Worm (Caenorhabditis elegans) whole organism, L2 larva: Measurements from ENCODE around the gene F49F1.4.

Experiments
- C34F6.9 ChIP-seq: fragments of 150-350 bp; optimal IDR thresholded peaks from 2 replicates; lab custom pipeline; 2014; ENCODE audit warnings: missing biosample characterization, missing genetic modification characterization
- F13H6.1 ChIP-seq: sonication (generic microtip); optimal IDR thresholded peaks from 2 replicates; lab custom pipeline; 2016; ENCODE audit warnings: missing genetic modification characterization, missing compliant biosample characterization
- R02D3.7 ChIP-seq: fragments of 150-350 bp; optimal IDR thresholded peaks from 2 replicates; lab custom pipeline; 2014; ENCODE audit warnings: missing biosample characterization, missing genetic modification characterization
- Y55F3AM.14 ChIP-seq: fragments of 200-800 bp; sonication (Bioruptor generic); optimal IDR thresholded peaks from 2 replicates; lab custom pipeline; 2018; ENCODE audit warnings: mild to moderate bottlenecking, missing genetic modification characterization, missing compliant biosample characterization
- ZK546.5 ChIP-seq: sonication (generic microtip); optimal IDR thresholded peaks from 2 replicates; lab custom pipeline; 2017; ENCODE audit warnings: missing biosample characterization, missing genetic modification characterization
- alr-1 ChIP-seq: fragments of 150-350 bp; optimal IDR thresholded peaks from 2 replicates; lab custom pipeline; 2014; ENCODE audit warnings: missing biosample characterization, missing genetic modification characterization
- ama-1 ChIP-seq: fragments of 150-350 bp; optimal IDR thresholded peaks from 2 replicates; lab custom pipeline; 2018; ENCODE audit warnings: inconsistent platforms
- ceh-82 ChIP-seq: fragments of 150-350 bp; optimal IDR thresholded peaks from 2 replicates; lab custom pipeline; 2014; ENCODE audit warnings: missing biosample characterization, missing genetic modification characterization
- crh-2 ChIP-seq: sonication (generic microtip); optimal IDR thresholded peaks from 2 replicates; lab custom pipeline; 2017; ENCODE audit warnings: missing biosample characterization, missing genetic modification characterization
- dmd-4 ChIP-seq: sonication (generic microtip); optimal IDR thresholded peaks from 2 replicates; lab custom pipeline; 2017; ENCODE audit warnings: missing biosample characterization, missing genetic modification characterization
- egl-27 ChIP-seq: sonication (generic microtip); optimal IDR thresholded peaks from 3 replicates; lab custom pipeline; 2017; ENCODE audit warnings: missing biosample characterization, missing genetic modification reagents, missing genetic modification characterization
- elt-1 ChIP-seq: fragments of 150-350 bp; optimal IDR thresholded peaks from 2 replicates; lab custom pipeline; 2014; ENCODE audit warnings: missing biosample characterization, missing genetic modification characterization
- elt-3 ChIP-seq: sonication (generic microtip); optimal IDR thresholded peaks from 2 replicates; lab custom pipeline; 2017; ENCODE audit warnings: missing biosample characterization, missing genetic modification characterization
- fos-1 ChIP-seq: fragments of 150-350 bp; optimal IDR thresholded peaks from 2 replicates; lab custom pipeline; 2014; ENCODE audit warnings: missing biosample characterization, missing genetic modification characterization
- gmeb-1 ChIP-seq: fragments of 150-350 bp; optimal IDR thresholded peaks from 2 replicates; lab custom pipeline; 2014; ENCODE audit warnings: missing biosample characterization, missing genetic modification characterization
- lin-13 ChIP-seq: fragments of 150-350 bp; optimal IDR thresholded peaks from 2 replicates; lab custom pipeline; 2014; ENCODE audit warnings: missing biosample characterization, missing genetic modification reagents, missing genetic modification characterization
- lin-39 ChIP-seq: fragments of 150-350 bp; optimal IDR thresholded peaks from 2 replicates; lab custom pipeline; 2014; ENCODE audit warnings: missing biosample characterization, missing genetic modification reagents, missing genetic modification characterization
- lsy-2 ChIP-seq, 2 experiments: fragments of 150-350 bp in 1 of 2; sonication (generic microtip) in 1 of 2; optimal IDR thresholded peaks; 2 replicates each; lab custom pipeline; 2014 to 2017; ENCODE audit warnings: missing biosample characterization in 2 of 2, missing genetic modification characterization in 2 of 2
- mab-5 ChIP-seq: fragments of 150-350 bp; optimal IDR thresholded peaks from 2 replicates; lab custom pipeline; 2014; ENCODE audit warnings: missing biosample characterization, missing genetic modification characterization
- mbf-1 ChIP-seq: sonication (generic microtip); optimal IDR thresholded peaks from 2 replicates; lab custom pipeline; 2017; ENCODE audit warnings: missing biosample characterization, missing genetic modification characterization
- mdl-1 ChIP-seq, 2 experiments: fragments of 150-350 bp in 1 of 2; sonication (generic microtip) in 1 of 2; optimal IDR thresholded peaks; 2 replicates each; lab custom pipeline; 2017; ENCODE audit warnings: missing biosample characterization in 2 of 2, missing genetic modification characterization in 2 of 2
- nhr-10 ChIP-seq: sonication (generic microtip); optimal IDR thresholded peaks from 2 replicates; lab custom pipeline; 2017; ENCODE audit warnings: missing biosample characterization, missing genetic modification characterization
- nhr-11 ChIP-seq: fragments of 150-350 bp; optimal IDR thresholded peaks from 2 replicates; lab custom pipeline; 2014; ENCODE audit warnings: missing biosample characterization, missing genetic modification characterization
- nhr-129 ChIP-seq: fragments of 150-350 bp; optimal IDR thresholded peaks from 2 replicates; lab custom pipeline; 2014; ENCODE audit warnings: missing biosample characterization, missing genetic modification characterization
- nhr-21 ChIP-seq: fragments of 150-350 bp; optimal IDR thresholded peaks from 2 replicates; lab custom pipeline; 2014; ENCODE audit warnings: missing biosample characterization, missing genetic modification characterization
- nhr-23 ChIP-seq: fragments of 150-350 bp; optimal IDR thresholded peaks from 2 replicates; lab custom pipeline; 2014; ENCODE audit warnings: missing biosample characterization, missing genetic modification reagents, missing genetic modification characterization
- nhr-237 ChIP-seq: fragments of 150-350 bp; optimal IDR thresholded peaks from 2 replicates; lab custom pipeline; 2014; ENCODE audit warnings: missing biosample characterization, missing genetic modification characterization
- nhr-25 ChIP-seq: fragments of 150-350 bp; sonication (generic microtip); optimal IDR thresholded peaks from 3 replicates; lab custom pipeline; 2014; ENCODE audit warnings: missing biosample characterization, missing genetic modification characterization
- nhr-6 ChIP-seq: fragments of 150-350 bp; optimal IDR thresholded peaks from 2 replicates; lab custom pipeline; 2014; ENCODE audit warnings: missing biosample characterization, missing genetic modification characterization
- nhr-77 ChIP-seq: fragments of 150-350 bp; optimal IDR thresholded peaks from 2 replicates; lab custom pipeline; 2014; ENCODE audit warnings: missing biosample characterization, missing genetic modification characterization
- peb-1 ChIP-seq: fragments of 150-350 bp; optimal IDR thresholded peaks from 2 replicates; lab custom pipeline; 2014; ENCODE audit warnings: missing biosample characterization, missing genetic modification characterization
- skn-1 ChIP-seq: sonication (generic microtip); optimal IDR thresholded peaks from 2 replicates; lab custom pipeline; 2017; ENCODE audit warnings: missing biosample characterization, missing genetic modification characterization
- sma-3 ChIP-seq: sonication (generic microtip); optimal IDR thresholded peaks from 2 replicates; lab custom pipeline; 2016; ENCODE audit warnings: missing genetic modification reagents, missing genetic modification characterization, missing compliant biosample characterization
- snpc-4 ChIP-seq: fragments of 150-350 bp; optimal IDR thresholded peaks from 2 replicates; lab custom pipeline; 2014; ENCODE audit warnings: missing biosample characterization, missing genetic modification characterization
- unc-39 ChIP-seq: fragments of 150-350 bp; optimal IDR thresholded peaks from 2 replicates; lab custom pipeline; 2014; ENCODE audit warnings: missing biosample characterization, missing genetic modification characterization
- unc-55 ChIP-seq: fragments of 150-350 bp; sonication (generic microtip); optimal IDR thresholded peaks from 3 replicates; lab custom pipeline; 2014; ENCODE audit warnings: missing biosample characterization, missing genetic modification reagents, missing genetic modification characterization
- unc-62 ChIP-seq: fragments of 150-350 bp; optimal IDR thresholded peaks from 2 replicates; lab custom pipeline; 2014; ENCODE audit warnings: missing biosample characterization, missing genetic modification reagents, missing genetic modification characterization
- zag-1 ChIP-seq: fragments of 150-350 bp; optimal IDR thresholded peaks from 2 replicates; lab custom pipeline; 2014; ENCODE audit warnings: missing biosample characterization, missing genetic modification characterization
- ztf-1 ChIP-seq: fragments of 200-800 bp; sonication (Bioruptor generic); conservative IDR thresholded peaks from 2 replicates; pipeline ENCODE4 v1.3.6; 2022; ENCODE audit warnings: missing genetic modification characterization, missing compliant biosample characterization
- ztf-11 ChIP-seq: sonication (generic microtip); optimal IDR thresholded peaks from 2 replicates; lab custom pipeline; 2017; ENCODE audit warnings: missing biosample characterization, missing genetic modification characterization

F49F1.4 gene

DNA sequence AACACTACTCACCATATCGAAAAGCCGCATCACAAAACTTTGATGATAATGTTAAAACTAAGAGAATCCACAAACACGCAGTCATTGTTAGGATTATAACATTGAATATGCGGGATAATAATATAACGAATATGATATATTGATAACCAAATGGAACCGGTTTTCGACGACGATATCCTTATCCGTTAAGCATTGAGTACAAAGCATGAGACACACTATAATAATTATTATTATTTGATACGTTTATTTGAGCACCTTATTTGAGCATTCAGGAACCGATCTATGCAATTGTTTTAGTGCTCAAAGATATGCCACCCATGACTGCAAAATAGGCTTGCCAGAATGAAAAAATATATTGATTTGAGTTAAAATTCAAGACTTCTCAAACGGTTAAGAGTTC is 40.9 kb downstream of the F49F1.4 start, which contains the start of gene W03D2.9:
W03D2.9 (minus strand) TSS at position 101 of the 400 bp plus-strand sequence.
- TF ChIP-seq zag-1 (tag; lab: Kevin White, UChicago) (no peak), nhr-10 (no peak), unc-62 (no peak), R02D3.7 (tag; lab: Kevin White, UChicago) (no peak), Y55F3AM.14 (no peak)

DNA sequence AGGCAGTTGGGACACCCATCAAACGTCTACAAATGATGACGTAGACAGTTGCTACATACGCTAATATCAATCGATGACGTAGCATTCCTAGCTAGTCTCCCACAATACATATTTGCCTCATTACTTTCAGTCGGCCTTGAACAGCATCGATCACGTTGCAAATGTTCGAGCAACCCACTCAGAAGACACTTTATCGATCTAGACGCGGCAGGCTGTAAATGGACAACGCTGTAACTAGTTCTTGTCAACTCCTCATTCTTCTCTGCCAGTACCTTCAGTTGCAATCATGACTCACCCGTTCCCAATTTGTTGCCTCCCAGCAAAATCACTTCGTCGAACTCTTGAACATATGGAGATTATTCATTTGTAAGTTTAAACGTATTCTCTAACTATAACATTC is 43.5 kb downstream of the F49F1.4 start, which contains the start of gene pqn-75:
pqn-75 (plus strand) TSS at position 301 of the 400 bp plus-strand sequence.
- TF ChIP-seq lin-39: no peak
- no peak for TF ChIP-seq nhr-6
- no peak for TF ChIP-seq mdl-1 (tag; optimal IDR thresholded peaks at IDR 0.05; lab: Kevin White, UChicago)
- no peak for TF ChIP-seq nhr-11 (tag; lab: Kevin White, UChicago)
- TF ChIP-seq alr-1: no peak
- TF ChIP-seq nhr-129: no peak
- TF ChIP-seq unc-39 (tag; lab: Kevin White, UChicago): no peak
- no peak for TF ChIP-seq nhr-77 (tag; lab: Kevin White, UChicago)
- no peak for TF ChIP-seq skn-1 (tag; lab: Kevin White, UChicago)
- TF ChIP-seq unc-55 (GFP tag; lab: Kevin White, UChicago): no peak
- no peak for TF ChIP-seq ama-1 (lab: Kevin White, UChicago)
- TF ChIP-seq unc-62: no peak
- TF ChIP-seq zag-1 (tag; lab: Kevin White, UChicago): no peak
- TF ChIP-seq dmd-4 (tag; lab: Kevin White, UChicago): no peak
- no peak for TF ChIP-seq lsy-2 (tag; optimal IDR thresholded peaks at IDR 0.05; lab: Kevin White, UChicago)
- no peak for TF ChIP-seq F13H6.1 (tag; lab: Kevin White, UChicago)
- no peak for TF ChIP-seq peb-1
- TF ChIP-seq nhr-25 (tag; lab: Kevin White, UChicago): no peak
- no peak for TF ChIP-seq ztf-1
- TF ChIP-seq nhr-10: no peak

DNA sequence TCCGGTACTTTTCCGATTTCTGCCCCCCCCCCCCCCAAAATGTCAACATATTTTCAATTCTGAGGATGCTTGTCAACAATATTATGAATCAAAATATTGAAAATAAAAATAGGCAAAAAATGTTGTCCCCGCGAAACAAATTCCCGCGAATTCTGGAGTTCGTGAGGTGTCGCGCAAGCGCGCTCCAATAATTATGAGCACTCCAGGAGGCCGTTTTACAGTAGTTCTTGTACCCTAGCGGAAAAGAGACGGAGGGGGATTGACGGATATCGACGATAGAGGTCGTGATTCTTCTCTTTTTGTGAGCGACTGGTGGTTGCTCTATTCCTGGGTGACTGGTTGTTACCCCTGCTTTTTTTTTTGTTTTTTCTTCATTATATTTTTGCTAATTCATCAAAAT is 44.7 kb downstream of the F49F1.4 start:
- TF ChIP-seq mbf-1 (tag; lab: Kevin White, UChicago) (no peak), nhr-21 (tag; lab: Kevin White, UChicago) (no peak), nhr-23 (tag; lab: Kevin White, UChicago) (no peak), nhr-77 (tag; lab: Kevin White, UChicago) (no peak), ceh-82 (tag; lab: Kevin White, UChicago) (no peak), fos-1 (tag; lab: Kevin White, UChicago) (no peak), ZK546.5 (tag; lab: Kevin White, UChicago) (no peak), ama-1 (lab: Kevin White, UChicago) (no peak), sma-3 (GFP tag; lab: Kevin White, UChicago) (no peak), unc-39 (tag; lab: Kevin White, UChicago) (no peak), alr-1 (no peak), peb-1 (no peak), dmd-4 (tag; lab: Kevin White, UChicago) (no peak), C34F6.9 (no peak), ztf-1 (no peak), snpc-4 (tag; lab: Kevin White, UChicago) (no peak), lin-13 (no peak), elt-3 (tag; lab: Kevin White, UChicago) (no peak), crh-2 (no peak), lsy-2 (tag; optimal IDR thresholded peaks at IDR 0.05; lab: Kevin White, UChicago) (no peak)

DNA sequence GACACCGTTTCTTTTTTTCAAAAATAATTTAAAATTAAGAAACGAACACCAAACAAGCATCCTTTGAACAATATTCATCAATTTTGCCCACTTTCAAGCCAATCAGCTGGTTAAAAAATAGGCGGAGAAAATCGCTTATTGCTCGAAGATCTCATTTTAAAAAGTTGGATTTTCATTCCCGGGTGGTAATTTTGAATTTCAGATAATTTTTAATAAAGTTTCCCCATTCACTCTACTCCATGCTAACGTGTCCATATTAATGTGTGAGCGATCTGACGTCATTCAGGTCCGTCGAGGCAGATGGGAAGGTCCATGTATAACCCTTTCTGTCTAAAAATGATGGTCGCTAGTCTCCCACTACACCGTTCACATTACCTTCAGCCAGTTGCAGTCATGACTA is 47.1 kb downstream of the F49F1.4 start, which contains the start of gene fbxb-55:
fbxb-55 (plus strand) TSS at position 301 of the 400 bp plus-strand sequence.
- TF ChIP-seq R02D3.7 (tag; lab: Kevin White, UChicago) (no peak), nhr-23 (tag; lab: Kevin White, UChicago) (no peak), lin-39 (no peak)

DNA sequence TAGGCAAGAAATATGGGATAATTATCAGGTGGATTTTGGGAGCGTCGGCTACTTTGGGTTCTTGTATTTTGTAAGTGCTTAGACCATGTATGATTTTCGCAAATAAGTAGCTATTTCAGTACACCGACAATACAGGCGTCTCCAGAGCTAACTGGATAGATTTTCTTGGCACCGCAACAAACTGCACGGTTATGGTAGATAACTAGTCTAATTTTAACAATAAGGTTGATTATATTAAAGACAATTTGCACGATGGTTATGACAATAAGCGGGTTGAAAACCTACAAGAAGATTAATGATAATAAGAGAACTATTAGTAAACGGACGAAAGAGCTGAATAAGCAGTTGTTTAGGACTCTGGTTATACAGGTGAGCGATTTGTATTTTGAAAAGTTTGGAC is 48.2 kb downstream of the F49F1.4 start:
- TF ChIP-seq ama-1 (lab: Kevin White, UChicago): no peak
- no peak for TF ChIP-seq elt-3 (tag; lab: Kevin White, UChicago)
- no peak for TF ChIP-seq crh-2
- TF ChIP-seq egl-27 (tag; lab: Kevin White, UChicago): no peak
- no peak for TF ChIP-seq ztf-11 (tag; lab: Kevin White, UChicago)
- TF ChIP-seq nhr-237: no peak
- no peak for TF ChIP-seq alr-1
- TF ChIP-seq nhr-129: no peak
- no peak for TF ChIP-seq zag-1 (tag; lab: Kevin White, UChicago)
- TF ChIP-seq nhr-6: no peak
- no peak for TF ChIP-seq unc-39 (tag; lab: Kevin White, UChicago)
- no peak for TF ChIP-seq ZK546.5 (tag; lab: Kevin White, UChicago)
- TF ChIP-seq mab-5: no peak
- no peak for TF ChIP-seq gmeb-1 (tag; lab: Kevin White, UChicago)
- TF ChIP-seq mdl-1 (tag; optimal IDR thresholded peaks at IDR 0.05; lab: Kevin White, UChicago): no peak
- no peak for TF ChIP-seq nhr-23 (tag; lab: Kevin White, UChicago)
- no peak for TF ChIP-seq elt-1 (tag; lab: Kevin White, UChicago)
- no peak for TF ChIP-seq nhr-11 (tag; lab: Kevin White, UChicago)
- TF ChIP-seq F13H6.1 (tag; lab: Kevin White, UChicago): no peak
- TF ChIP-seq, all 48 proteins: peak for 0
